Fruit fly (Drosophila melanogaster) Kc167 (cell line): ENCODE results near the gene PK2-R2.

Experiments
- insv ChIP-seq: fragments of >200 bp; optimal IDR thresholded peaks from 3 replicates; lab custom pipeline; 2018; ENCODE audit warnings: missing external identifiers
- psq ChIP-seq: fragments of >200 bp; optimal IDR thresholded peaks from 2 replicates; lab custom pipeline; 2017; ENCODE audit warnings: missing external identifiers

dm6 chr3R:13356960-13357359 lies 23.0 kb upstream of the PK2-R2 start:
- no peak for TF ChIP-seq insv (lab: Kevin White, UChicago)
- TF ChIP-seq psq (lab: Kevin White, UChicago) = no peak
